Fruit fly (Drosophila melanogaster) whole organism, embryonic: ENCODE data around the gene alpha-Man-IIb.
A peak's percentile ranks its signal among the peaks of the same experiment; 100 is the strongest.

Source experiments
- Atf6 ChIP-seq: fragments of 200-800 bp; sonication (Bioruptor generic); IDR thresholded peaks from 2 replicates; pipeline ENCODE4 v1.3.6; 2022; ENCODE audit warnings: missing biosample characterization, missing genetic modification characterization
- B-H2 ChIP-seq: fragments of 200-800 bp; sonication (Bioruptor generic); optimal IDR thresholded peaks from 2 replicates; lab custom pipeline; 2018; ENCODE audit warnings: missing biosample characterization, mild to moderate bottlenecking, missing genetic modification characterization
- Blimp-1 ChIP-seq: fragments of 200-800 bp; sonication (Bioruptor generic); optimal IDR thresholded peaks from 3 replicates; lab custom pipeline; 2018; ENCODE audit warnings: missing biosample characterization, missing genetic modification characterization, mild to moderate bottlenecking, moderate library complexity, missing genetic modification reagents
- CG1024 ChIP-seq: fragments of 200-800 bp; sonication (Bioruptor generic); IDR thresholded peaks from 2 replicates; pipeline ENCODE4 v1.3.6; 2022; ENCODE audit warnings: missing biosample characterization, missing genetic modification characterization
- CG10979 ChIP-seq: fragments of 200-800 bp; sonication (Bioruptor generic); optimal IDR thresholded peaks from 2 replicates; lab custom pipeline; 2018; ENCODE audit warnings: missing biosample characterization, mild to moderate bottlenecking, missing genetic modification characterization, moderate library complexity
- CG11085 ChIP-seq: fragments of 200-800 bp; sonication (Bioruptor generic); IDR thresholded peaks from 2 replicates; pipeline ENCODE4 v1.3.6; 2022; ENCODE audit warnings: missing biosample characterization, missing genetic modification characterization
- CG11456 ChIP-seq: fragments of 200-800 bp; sonication (Bioruptor generic); IDR thresholded peaks from 3 replicates; pipeline ENCODE4 v1.3.6; 2022; ENCODE audit warnings: missing biosample characterization, missing genetic modification characterization
- CG11504 ChIP-seq: fragments of 200-800 bp; sonication (Bioruptor generic); optimal IDR thresholded peaks from 3 replicates; lab custom pipeline; 2019; ENCODE audit warnings: missing biosample characterization, mild to moderate bottlenecking, missing genetic modification characterization, moderate library complexity
- CG14441 ChIP-seq: fragments of 200-800 bp; sonication (Bioruptor generic); IDR thresholded peaks from 2 replicates; pipeline ENCODE4 v1.3.6; 2022; ENCODE audit warnings: missing biosample characterization, missing genetic modification characterization
- CG14860 ChIP-seq: fragments of 200-800 bp; sonication (Bioruptor generic); IDR thresholded peaks from 3 replicates; pipeline ENCODE4 v1.3.6; 2022; ENCODE audit warnings: missing biosample characterization, missing genetic modification characterization; ENCODE audit not compliant: partially characterized antibody
- CG1602 ChIP-seq: fragments of 200-800 bp; sonication (Bioruptor generic); optimal IDR thresholded peaks from 3 replicates; lab custom pipeline; 2016; ENCODE audit warnings: missing biosample characterization, missing genetic modification characterization
- CG1647 ChIP-seq: fragments of 200-800 bp; sonication (Bioruptor generic); optimal IDR thresholded peaks from 3 replicates; lab custom pipeline; 2016; ENCODE audit warnings: missing biosample characterization, missing genetic modification characterization
- CG16813 ChIP-seq: fragments of 200-800 bp; sonication (Bioruptor generic); IDR thresholded peaks from 3 replicates; pipeline ENCODE4 v1.3.6; 2022; ENCODE audit warnings: missing biosample characterization, missing genetic modification characterization; ENCODE audit not compliant: partially characterized antibody
- CG17328 ChIP-seq: fragments of 200-800 bp; sonication (Bioruptor generic); IDR thresholded peaks from 2 replicates; pipeline ENCODE4 v1.3.6; 2022; ENCODE audit warnings: missing biosample characterization, missing genetic modification characterization
- CG30431 ChIP-seq: fragments of 200-800 bp; sonication (Bioruptor generic); optimal IDR thresholded peaks from 2 replicates; lab custom pipeline; 2017; ENCODE audit warnings: missing biosample characterization, missing genetic modification characterization
- CG31388 ChIP-seq: fragments of 200-800 bp; sonication (Bioruptor generic); optimal IDR thresholded peaks from 2 replicates; lab custom pipeline; 2016; ENCODE audit warnings: missing biosample characterization, missing genetic modification characterization
- CG43689 ChIP-seq: fragments of 200-800 bp; sonication (Bioruptor generic); IDR thresholded peaks from 2 replicates; pipeline ENCODE4 v1.3.6; 2022; ENCODE audit warnings: missing biosample characterization, missing genetic modification characterization
- CG4404 ChIP-seq: fragments of 200-800 bp; sonication (Bioruptor generic); IDR thresholded peaks from 2 replicates; pipeline ENCODE4 v1.3.6; 2022; ENCODE audit warnings: missing biosample characterization, missing genetic modification characterization
- CG5953 ChIP-seq: fragments of 200-800 bp; sonication (Bioruptor generic); IDR thresholded peaks from 2 replicates; pipeline ENCODE4 v1.3.6; 2022; ENCODE audit warnings: missing biosample characterization, missing genetic modification characterization
- CG7839 ChIP-seq: fragments of 200-800 bp; sonication (Bioruptor generic); optimal IDR thresholded peaks from 3 replicates; lab custom pipeline; 2018; ENCODE audit warnings: missing biosample characterization, mild to moderate bottlenecking, missing genetic modification characterization, moderate library complexity
- CG8281 ChIP-seq: fragments of 200-800 bp; sonication (Bioruptor generic); optimal IDR thresholded peaks from 2 replicates; lab custom pipeline; 2018; ENCODE audit warnings: missing biosample characterization, mild to moderate bottlenecking, missing genetic modification characterization, moderate library complexity
- CG8478 ChIP-seq: fragments of >200 bp; optimal IDR thresholded peaks from 2 replicates; lab custom pipeline; 2018
- CG9437 ChIP-seq: fragments of 200-800 bp; sonication (Bioruptor generic); optimal IDR thresholded peaks from 2 replicates; lab custom pipeline; 2018; ENCODE audit warnings: missing biosample characterization, mild to moderate bottlenecking, missing genetic modification characterization
- CG9797 ChIP-seq: fragments of 200-800 bp; sonication (Bioruptor generic); optimal IDR thresholded peaks from 3 replicates; lab custom pipeline; 2018; ENCODE audit warnings: missing biosample characterization, mild to moderate bottlenecking, missing genetic modification characterization
- CG9876 ChIP-seq: fragments of 200-800 bp; sonication (Bioruptor generic); optimal IDR thresholded peaks from 2 replicates; lab custom pipeline; 2016; ENCODE audit warnings: missing biosample characterization, missing genetic modification characterization
- Fer3 ChIP-seq: fragments of 200-800 bp; sonication (Bioruptor generic); optimal IDR thresholded peaks from 2 replicates; lab custom pipeline; 2018; ENCODE audit warnings: missing biosample characterization, mild to moderate bottlenecking, missing genetic modification characterization, moderate library complexity
- HLH3B ChIP-seq: fragments of 200-800 bp; sonication (Bioruptor generic); IDR thresholded peaks from 2 replicates; pipeline ENCODE4 v1.3.6; 2022; ENCODE audit warnings: missing biosample characterization, missing genetic modification characterization
- HLH4C ChIP-seq: fragments of 200-800 bp; sonication (Bioruptor generic); IDR thresholded peaks from 3 replicates; pipeline ENCODE4 v1.3.6; 2022; ENCODE audit warnings: missing biosample characterization, missing genetic modification characterization; ENCODE audit not compliant: partially characterized antibody
- Hmr ChIP-seq: fragments of 200-800 bp; sonication (Bioruptor generic); optimal IDR thresholded peaks from 3 replicates; lab custom pipeline; 2017; ENCODE audit warnings: mild to moderate bottlenecking, missing biosample characterization, missing genetic modification reagents, missing genetic modification characterization
- Hr3 ChIP-seq: fragments of 200-800 bp; sonication (Bioruptor generic); optimal IDR thresholded peaks from 3 replicates; lab custom pipeline; 2016; ENCODE audit warnings: missing biosample characterization, missing genetic modification characterization
- Hsf ChIP-seq: fragments of 200-800 bp; sonication (Bioruptor generic); optimal IDR thresholded peaks from 3 replicates; lab custom pipeline; 2016; ENCODE audit warnings: missing biosample characterization, missing genetic modification characterization
- Mad ChIP-seq: fragments of 200-800 bp; sonication (Bioruptor generic); optimal IDR thresholded peaks from 2 replicates; lab custom pipeline; 2016; ENCODE audit warnings: missing biosample characterization, missing genetic modification characterization
- Max ChIP-seq: fragments of 200-800 bp; sonication (Bioruptor generic); optimal IDR thresholded peaks from 2 replicates; lab custom pipeline; 2016; ENCODE audit warnings: missing biosample characterization, mild to moderate bottlenecking, missing genetic modification characterization
- NC2α ChIP-seq: fragments of 200-800 bp; sonication (Bioruptor generic); optimal IDR thresholded peaks from 2 replicates; lab custom pipeline; 2016; ENCODE audit warnings: missing biosample characterization, missing genetic modification characterization
- Nf-YB ChIP-seq: fragments of 200-800 bp; sonication (Bioruptor generic); optimal IDR thresholded peaks from 3 replicates; lab custom pipeline; 2019; ENCODE audit warnings: missing biosample characterization, mild to moderate bottlenecking, missing genetic modification characterization, moderate library complexity
- Nf-YC ChIP-seq: fragments of 200-800 bp; optimal IDR thresholded peaks from 3 replicates; lab custom pipeline; 2019; ENCODE audit warnings: missing biosample characterization, mild to moderate bottlenecking, missing genetic modification characterization, moderate library complexity
- Oli ChIP-seq: fragments of 200-800 bp; sonication (Bioruptor generic); optimal IDR thresholded peaks from 2 replicates; lab custom pipeline; 2018; ENCODE audit warnings: missing biosample characterization, mild to moderate bottlenecking, missing genetic modification characterization, moderate library complexity
- Xbp1 ChIP-seq: fragments of 200-800 bp; sonication (Bioruptor generic); optimal IDR thresholded peaks from 3 replicates; lab custom pipeline; 2016; ENCODE audit warnings: missing biosample characterization, mild to moderate bottlenecking, missing genetic modification characterization
- YL-1 ChIP-seq: fragments of 200-800 bp; sonication (Bioruptor generic); optimal IDR thresholded peaks from 3 replicates; lab custom pipeline; 2017; ENCODE audit warnings: missing biosample characterization, mild to moderate bottlenecking, missing genetic modification characterization
- btn ChIP-seq: fragments of 200-800 bp; sonication (Bioruptor generic); optimal IDR thresholded peaks from 2 replicates; lab custom pipeline; 2016; ENCODE audit warnings: missing biosample characterization, missing genetic modification characterization
- chn ChIP-seq: fragments of 200-800 bp; sonication (Bioruptor generic); optimal IDR thresholded peaks from 2 replicates; lab custom pipeline; 2016; ENCODE audit warnings: missing biosample characterization, missing genetic modification characterization
- dysf ChIP-seq: fragments of 200-800 bp; sonication (Bioruptor generic); IDR thresholded peaks from 3 replicates; pipeline ENCODE4 v1.3.6; 2022; ENCODE audit warnings: missing biosample characterization, missing genetic modification characterization
- emc ChIP-seq: fragments of 200-800 bp; sonication (Bioruptor generic); optimal IDR thresholded peaks from 2 replicates; lab custom pipeline; 2016; ENCODE audit warnings: missing biosample characterization, missing genetic modification characterization
- fd64A ChIP-seq: fragments of 200-800 bp; sonication (Bioruptor generic); optimal IDR thresholded peaks from 3 replicates; lab custom pipeline; 2018; ENCODE audit warnings: missing biosample characterization, mild to moderate bottlenecking, missing genetic modification characterization
- nerfin-2 ChIP-seq: fragments of 200-800 bp; sonication (Bioruptor generic); IDR thresholded peaks from 2 replicates; pipeline ENCODE4 v1.3.6; 2022; ENCODE audit warnings: missing biosample characterization, missing genetic modification characterization; ENCODE audit not compliant: partially characterized antibody
- prd ChIP-seq, 3 experiments: fragments of >200 bp in 2 of 3; fragments of 200-800 bp in 1 of 3; sonication (Bioruptor generic) in 1 of 3; optimal IDR thresholded peaks in 2 of 3; IDR thresholded peaks in 1 of 3; 2 replicates in 2 of 3; 3 replicates in 1 of 3; pipeline versions ENCODE4 v1.3.6 to Lab custom; 2017 to 2022; ENCODE audit warnings: missing biosample characterization in 1 of 3, missing genetic modification characterization in 1 of 3
- salm ChIP-seq: fragments of 200-800 bp; sonication (Bioruptor generic); optimal IDR thresholded peaks from 2 replicates; lab custom pipeline; 2018; ENCODE audit warnings: missing biosample characterization, mild to moderate bottlenecking, missing genetic modification characterization
- sens ChIP-seq: fragments of 200-800 bp; sonication (Bioruptor generic); peaks from one replicate; lab custom pipeline; 2016; ENCODE audit warnings: missing biosample characterization, missing genetic modification characterization
- sim ChIP-seq: fragments of 200-800 bp; sonication (Bioruptor generic); IDR thresholded peaks from 2 replicates; pipeline ENCODE4 v1.3.6; 2022; ENCODE audit warnings: missing biosample characterization, missing genetic modification characterization
- ssp ChIP-seq: fragments of 200-800 bp; sonication (Bioruptor generic); IDR thresholded peaks from 2 replicates; pipeline ENCODE4 v1.3.6; 2022; ENCODE audit warnings: missing biosample characterization, missing genetic modification characterization
- tgo ChIP-seq: fragments of 200-800 bp; sonication (Bioruptor generic); IDR thresholded peaks from 3 replicates; pipeline ENCODE4 v1.3.6; 2022; ENCODE audit warnings: missing biosample characterization, missing genetic modification characterization
- yki ChIP-seq: fragments of >200 bp; optimal IDR thresholded peaks from 3 replicates; lab custom pipeline; 2018

alpha-Man-IIb gene

dm6 chr3R:15784298-15784697, 19.8 kb upstream of the alpha-Man-IIb start (continued):
- no peak for TF ChIP-seq CG9437 (GFP tag; lab: Kevin White, UChicago)
- peak; percentile 14 for TF ChIP-seq Hmr
- no peak for TF ChIP-seq HLH4C
- TF ChIP-seq tgo (GFP tag; lab: Robert Waterston, UW): no peak
- TF ChIP-seq CG30431: no peak
- TF ChIP-seq CG1647: no peak
- no peak for TF ChIP-seq CG43689 (GFP tag; lab: Robert Waterston, UW)
- TF ChIP-seq Blimp-1 (GFP tag; lab: Kevin White, UChicago): no peak
- TF ChIP-seq CG11456 (GFP tag; lab: Robert Waterston, UW): no peak
- no peak for TF ChIP-seq CG5953
- no peak for TF ChIP-seq CG16813 (GFP tag; lab: Robert Waterston, UW)
- TF ChIP-seq yki (lab: Kevin White, UChicago): no peak
- TF ChIP-seq CG14441 (GFP tag; lab: Robert Waterston, UW): peak; percentile 32; the same call in 1 of the 2 replicates
- peak; percentile 56 for TF ChIP-seq sens (GFP tag; lab: Kevin White, UChicago)
- TF ChIP-seq CG10979 (tag; lab: Kevin White, UChicago): no peak
- peak; percentile 44 for TF ChIP-seq CG11504 (tag; lab: Kevin White, UChicago)
- no peak for TF ChIP-seq B-H2 (GFP tag; lab: Kevin White, UChicago)
- no peak for TF ChIP-seq Atf6 (GFP tag; lab: Robert Waterston, UW)
- no peak for TF ChIP-seq salm (tag; lab: Kevin White, UChicago)
- no peak for TF ChIP-seq Nf-YC (tag; lab: Kevin White, UChicago)
- TF ChIP-seq prd (optimal IDR thresholded peaks at IDR 0.05; lab: Kevin White, UChicago): no peak
- 0 out of 3 replicates have a peak, but pooled peaks have one; percentile 26 for TF ChIP-seq prd (GFP tag; IDR thresholded peaks at IDR 0.05; lab: Robert Waterston, UW)
- TF ChIP-seq CG9876 (GFP tag; lab: Kevin White, UChicago): no peak
- no peak for TF ChIP-seq CG7839 (tag; lab: Kevin White, UChicago)
- no peak for TF ChIP-seq CG31388 (GFP tag; lab: Kevin White, UChicago)
- TF ChIP-seq CG11085 (GFP tag; lab: Robert Waterston, UW): no peak
- no peak for TF ChIP-seq HLH3B (GFP tag; lab: Robert Waterston, UW)
- TF ChIP-seq emc: no peak
- no peak for TF ChIP-seq fd64A (GFP tag; lab: Kevin White, UChicago)
- TF ChIP-seq CG8281 (tag; lab: Kevin White, UChicago): no peak
- TF ChIP-seq chn: no peak
- peak; percentile 1 for TF ChIP-seq Fer3 (tag; lab: Kevin White, UChicago)
- TF ChIP-seq YL-1 (GFP tag; lab: Kevin White, UChicago): no peak
- peak; percentile 9 for TF ChIP-seq Oli (tag; lab: Kevin White, UChicago)
- TF ChIP-seq NC2α (GFP tag; lab: Kevin White, UChicago): no peak
- TF ChIP-seq Mad (GFP tag; lab: Kevin White, UChicago): no peak
- no peak for TF ChIP-seq CG9797 (GFP tag; lab: Kevin White, UChicago)
- TF ChIP-seq Max (GFP tag; lab: Kevin White, UChicago): no peak
- no peak for TF ChIP-seq CG1024 (GFP tag; lab: Robert Waterston, UW)
- TF ChIP-seq ssp (GFP tag; lab: Robert Waterston, UW): no peak
- no peak for TF ChIP-seq sim (GFP tag; lab: Robert Waterston, UW)
- 0 out of 2 replicates have a peak, but pooled peaks have one; percentile 21 for TF ChIP-seq CG17328
- TF ChIP-seq Nf-YB: no peak
- TF ChIP-seq dysf (GFP tag; lab: Robert Waterston, UW): 0 out of 3 replicates have a peak, but pooled peaks have one; percentile 19
- TF ChIP-seq Xbp1 (GFP tag; lab: Kevin White, UChicago): no peak
- TF ChIP-seq CG8478 (lab: Kevin White, UChicago): no peak
- TF ChIP-seq nerfin-2 (GFP tag; lab: Robert Waterston, UW): no peak
- peak; percentile 20 for TF ChIP-seq Hsf
- TF ChIP-seq Hr3 (GFP tag; lab: Kevin White, UChicago): no peak
- TF ChIP-seq btn: no peak
- no peak for TF ChIP-seq CG1602 (GFP tag; lab: Kevin White, UChicago)
- TF ChIP-seq CG14860 (GFP tag; lab: Robert Waterston, UW): no peak
- no peak for TF ChIP-seq CG4404 (GFP tag; lab: Robert Waterston, UW)
